Fruit fly (Drosophila melanogaster) whole organism, adult: Measurements from ENCODE around the gene Daao2.

Source experiments
- CG11617 ChIP-seq: fragments of 200-800 bp; sonication (Bioruptor generic); optimal IDR thresholded peaks from 2 replicates; lab custom pipeline; 2017; ENCODE audit warnings: mild to moderate bottlenecking, missing biosample characterization, missing genetic modification reagents, missing genetic modification characterization
- CG12768 ChIP-seq: fragments of 200-800 bp; sonication (Bioruptor generic); optimal IDR thresholded peaks from 2 replicates; lab custom pipeline; 2017; ENCODE audit warnings: missing biosample characterization, missing genetic modification characterization, mild to moderate bottlenecking, moderate library complexity, missing genetic modification reagents
- CG14711 ChIP-seq: fragments of 200-800 bp; sonication (Bioruptor generic); optimal IDR thresholded peaks from 2 replicates; lab custom pipeline; 2018; ENCODE audit warnings: missing biosample characterization, mild to moderate bottlenecking, missing genetic modification characterization, moderate library complexity
- CG33017 ChIP-seq: fragments of 200-800 bp; sonication (Bioruptor generic); optimal IDR thresholded peaks from 2 replicates; lab custom pipeline; 2018; ENCODE audit warnings: missing biosample characterization, mild to moderate bottlenecking, missing genetic modification characterization, moderate library complexity
- CG7045 ChIP-seq: fragments of 200-800 bp; sonication (Bioruptor generic); optimal IDR thresholded peaks from 2 replicates; lab custom pipeline; 2017; ENCODE audit warnings: missing biosample characterization, mild to moderate bottlenecking, missing genetic modification characterization
- CG7101 ChIP-seq: fragments of 200-800 bp; sonication (Bioruptor generic); optimal IDR thresholded peaks from 2 replicates; lab custom pipeline; 2018; ENCODE audit warnings: missing biosample characterization, mild to moderate bottlenecking, missing genetic modification characterization, moderate library complexity
- bab1 ChIP-seq: fragments of 200-800 bp; sonication (Bioruptor generic); optimal IDR thresholded peaks from 3 replicates; lab custom pipeline; 2019; ENCODE audit warnings: missing biosample characterization, mild to moderate bottlenecking, missing genetic modification characterization, moderate library complexity
- cic ChIP-seq: fragments of 200-800 bp; sonication (Bioruptor generic); optimal IDR thresholded peaks from 2 replicates; lab custom pipeline; 2017; ENCODE audit warnings: missing biosample characterization, mild to moderate bottlenecking, missing genetic modification characterization, moderate library complexity
- cnc ChIP-seq, 2 experiments: fragments of >200 bp; optimal IDR thresholded peaks; 2 replicates each; lab custom pipeline; 2017
- kay ChIP-seq: fragments of 200-800 bp; sonication (Bioruptor generic); peaks from one replicate; lab custom pipeline; 2016; ENCODE audit warnings: missing biosample characterization, missing genetic modification characterization, borderline replicate concordance
- ovo ChIP-seq: fragments of 200-800 bp; sonication (Bioruptor generic); optimal IDR thresholded peaks from 2 replicates; lab custom pipeline; 2016; ENCODE audit warnings: missing biosample characterization, missing genetic modification characterization
- tj ChIP-seq: fragments of 200-800 bp; sonication (Bioruptor generic); optimal IDR thresholded peaks from 3 replicates; lab custom pipeline; 2017; ENCODE audit warnings: missing biosample characterization, mild to moderate bottlenecking, missing genetic modification characterization, moderate library complexity
- toe ChIP-seq: fragments of 200-800 bp; sonication (Bioruptor generic); optimal IDR thresholded peaks from 2 replicates; lab custom pipeline; 2016; ENCODE audit warnings: missing biosample characterization, missing genetic modification characterization

- TF ChIP-seq CG14711 (tag; lab: Kevin White, UChicago) (no peak), ovo (GFP tag; lab: Kevin White, UChicago) (no peak), kay (no peak), cnc (optimal IDR thresholded peaks at IDR 0.05; lab: Kevin White, UChicago) (no peak), CG7101 (tag; lab: Kevin White, UChicago) (no peak), CG33017 (tag; lab: Kevin White, UChicago) (no peak), bab1 (GFP tag; lab: Kevin White, UChicago) (no peak), cic (GFP tag; lab: Kevin White, UChicago) (no peak), toe (GFP tag; lab: Kevin White, UChicago) (no peak), CG12768 (GFP tag; lab: Kevin White, UChicago) (no peak), CG7045 (GFP tag; lab: Kevin White, UChicago) (no peak), tj (GFP tag; lab: Kevin White, UChicago) (no peak), CG11617 (GFP tag; lab: Kevin White, UChicago) (no peak)
Measured at dm6 chr2L:6826298-6826697, 23.5 kb downstream of the Daao2 start.
